Worm (Caenorhabditis elegans) whole organism, L2 larva: Measurements from ENCODE around the gene srh-272.

Source experiments
- F13H6.1 ChIP-seq: sonication (generic microtip); optimal IDR thresholded peaks from 2 replicates; lab custom pipeline; 2016; ENCODE audit warnings: missing genetic modification characterization, missing compliant biosample characterization
- Y55F3AM.14 ChIP-seq: fragments of 200-800 bp; sonication (Bioruptor generic); optimal IDR thresholded peaks from 2 replicates; lab custom pipeline; 2018; ENCODE audit warnings: mild to moderate bottlenecking, missing genetic modification characterization, missing compliant biosample characterization
- ZK546.5 ChIP-seq: sonication (generic microtip); optimal IDR thresholded peaks from 2 replicates; lab custom pipeline; 2017; ENCODE audit warnings: missing biosample characterization, missing genetic modification characterization
- alr-1 ChIP-seq: fragments of 150-350 bp; optimal IDR thresholded peaks from 2 replicates; lab custom pipeline; 2014; ENCODE audit warnings: missing biosample characterization, missing genetic modification characterization
- aly-2 ChIP-seq: fragments of 150-350 bp; optimal IDR thresholded peaks from 2 replicates; lab custom pipeline; 2014; ENCODE audit warnings: missing biosample characterization, missing genetic modification characterization
- blmp-1 ChIP-seq: sonication (generic microtip); optimal IDR thresholded peaks from 2 replicates; lab custom pipeline; 2017; ENCODE audit warnings: missing genetic modification characterization, mild to moderate bottlenecking, missing compliant biosample characterization, antibody characterized with exemption, moderate library complexity; ENCODE audit not compliant: insufficient read depth
- ceh-82 ChIP-seq: fragments of 150-350 bp; optimal IDR thresholded peaks from 2 replicates; lab custom pipeline; 2014; ENCODE audit warnings: missing biosample characterization, missing genetic modification characterization
- dmd-4 ChIP-seq: sonication (generic microtip); optimal IDR thresholded peaks from 2 replicates; lab custom pipeline; 2017; ENCODE audit warnings: missing biosample characterization, missing genetic modification characterization
- egl-27 ChIP-seq: sonication (generic microtip); optimal IDR thresholded peaks from 3 replicates; lab custom pipeline; 2017; ENCODE audit warnings: missing biosample characterization, missing genetic modification reagents, missing genetic modification characterization
- elt-3 ChIP-seq: sonication (generic microtip); optimal IDR thresholded peaks from 2 replicates; lab custom pipeline; 2017; ENCODE audit warnings: missing biosample characterization, missing genetic modification characterization
- gmeb-1 ChIP-seq: fragments of 150-350 bp; optimal IDR thresholded peaks from 2 replicates; lab custom pipeline; 2014; ENCODE audit warnings: missing biosample characterization, missing genetic modification characterization
- lin-11 ChIP-seq: fragments of 150-350 bp; sonication (generic microtip); optimal IDR thresholded peaks from 2 replicates; lab custom pipeline; 2014; ENCODE audit warnings: missing biosample characterization, missing genetic modification characterization, inconsistent platforms, mixed read lengths
- lin-13 ChIP-seq: fragments of 150-350 bp; optimal IDR thresholded peaks from 2 replicates; lab custom pipeline; 2014; ENCODE audit warnings: missing biosample characterization, missing genetic modification reagents, missing genetic modification characterization
- lsy-2 ChIP-seq, 2 experiments: fragments of 150-350 bp in 1 of 2; sonication (generic microtip) in 1 of 2; optimal IDR thresholded peaks; 2 replicates each; lab custom pipeline; 2014 to 2017; ENCODE audit warnings: missing biosample characterization in 2 of 2, missing genetic modification characterization in 2 of 2
- mab-5 ChIP-seq: fragments of 150-350 bp; optimal IDR thresholded peaks from 2 replicates; lab custom pipeline; 2014; ENCODE audit warnings: missing biosample characterization, missing genetic modification characterization
- mbf-1 ChIP-seq: sonication (generic microtip); optimal IDR thresholded peaks from 2 replicates; lab custom pipeline; 2017; ENCODE audit warnings: missing biosample characterization, missing genetic modification characterization
- mdl-1 ChIP-seq, 2 experiments: fragments of 150-350 bp in 1 of 2; sonication (generic microtip) in 1 of 2; optimal IDR thresholded peaks; 2 replicates each; lab custom pipeline; 2017; ENCODE audit warnings: missing biosample characterization in 2 of 2, missing genetic modification characterization in 2 of 2
- nhr-10 ChIP-seq: sonication (generic microtip); optimal IDR thresholded peaks from 2 replicates; lab custom pipeline; 2017; ENCODE audit warnings: missing biosample characterization, missing genetic modification characterization
- nhr-12 ChIP-seq: fragments of 150-350 bp; optimal IDR thresholded peaks from 2 replicates; lab custom pipeline; 2014; ENCODE audit warnings: missing biosample characterization, missing genetic modification characterization
- nhr-129 ChIP-seq: fragments of 150-350 bp; optimal IDR thresholded peaks from 2 replicates; lab custom pipeline; 2014; ENCODE audit warnings: missing biosample characterization, missing genetic modification characterization
- nhr-21 ChIP-seq: fragments of 150-350 bp; optimal IDR thresholded peaks from 2 replicates; lab custom pipeline; 2014; ENCODE audit warnings: missing biosample characterization, missing genetic modification characterization
- nhr-23 ChIP-seq: fragments of 150-350 bp; optimal IDR thresholded peaks from 2 replicates; lab custom pipeline; 2014; ENCODE audit warnings: missing biosample characterization, missing genetic modification reagents, missing genetic modification characterization
- nhr-237 ChIP-seq: fragments of 150-350 bp; optimal IDR thresholded peaks from 2 replicates; lab custom pipeline; 2014; ENCODE audit warnings: missing biosample characterization, missing genetic modification characterization
- nhr-25 ChIP-seq: fragments of 150-350 bp; sonication (generic microtip); optimal IDR thresholded peaks from 3 replicates; lab custom pipeline; 2014; ENCODE audit warnings: missing biosample characterization, missing genetic modification characterization
- nhr-77 ChIP-seq: fragments of 150-350 bp; optimal IDR thresholded peaks from 2 replicates; lab custom pipeline; 2014; ENCODE audit warnings: missing biosample characterization, missing genetic modification characterization
- peb-1 ChIP-seq: fragments of 150-350 bp; optimal IDR thresholded peaks from 2 replicates; lab custom pipeline; 2014; ENCODE audit warnings: missing biosample characterization, missing genetic modification characterization
- sem-4 ChIP-seq: fragments of 150-350 bp; optimal IDR thresholded peaks from 2 replicates; lab custom pipeline; 2014; ENCODE audit warnings: missing biosample characterization, missing genetic modification reagents, missing genetic modification characterization
- sma-3 ChIP-seq: sonication (generic microtip); optimal IDR thresholded peaks from 2 replicates; lab custom pipeline; 2016; ENCODE audit warnings: missing genetic modification reagents, missing genetic modification characterization, missing compliant biosample characterization
- unc-39 ChIP-seq: fragments of 150-350 bp; optimal IDR thresholded peaks from 2 replicates; lab custom pipeline; 2014; ENCODE audit warnings: missing biosample characterization, missing genetic modification characterization
- unc-55 ChIP-seq: fragments of 150-350 bp; sonication (generic microtip); optimal IDR thresholded peaks from 3 replicates; lab custom pipeline; 2014; ENCODE audit warnings: missing biosample characterization, missing genetic modification reagents, missing genetic modification characterization
- unc-62 ChIP-seq: fragments of 150-350 bp; optimal IDR thresholded peaks from 2 replicates; lab custom pipeline; 2014; ENCODE audit warnings: missing biosample characterization, missing genetic modification reagents, missing genetic modification characterization
- zag-1 ChIP-seq: fragments of 150-350 bp; optimal IDR thresholded peaks from 2 replicates; lab custom pipeline; 2014; ENCODE audit warnings: missing biosample characterization, missing genetic modification characterization
- ztf-1 ChIP-seq: fragments of 200-800 bp; sonication (Bioruptor generic); conservative IDR thresholded peaks from 2 replicates; pipeline ENCODE4 v1.3.6; 2022; ENCODE audit warnings: missing genetic modification characterization, missing compliant biosample characterization
- ztf-11 ChIP-seq: sonication (generic microtip); optimal IDR thresholded peaks from 2 replicates; lab custom pipeline; 2017; ENCODE audit warnings: missing biosample characterization, missing genetic modification characterization
- ztf-4 ChIP-seq: fragments of 150-350 bp; optimal IDR thresholded peaks from 2 replicates; lab custom pipeline; 2014; ENCODE audit warnings: missing biosample characterization, missing genetic modification characterization

Gene srh-272

DNA sequence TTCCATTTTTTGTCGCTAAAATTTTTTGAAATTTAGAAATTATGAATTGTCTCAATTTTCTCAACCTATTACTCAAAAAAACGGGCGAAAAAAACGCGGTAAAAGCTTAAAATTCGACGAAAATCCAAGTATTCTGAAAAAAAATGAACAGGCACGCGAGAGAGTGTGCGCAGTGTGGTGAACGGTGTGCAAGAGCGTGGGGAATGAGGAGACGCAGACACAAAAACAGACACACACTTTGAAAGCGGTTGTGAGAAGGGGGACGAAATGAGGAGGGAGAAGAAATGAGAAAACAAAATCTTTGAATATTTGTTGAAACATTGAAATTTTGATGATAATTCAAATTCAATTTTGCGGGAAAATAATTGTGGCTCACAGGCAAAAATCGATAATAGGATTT, 36.3 kb upstream of the srh-272 start, which contains the start of gene T03D3.5:
TSS of gene T03D3.5 (minus strand) at position 21 of the 400 bp plus-strand sequence.
- TF ChIP-seq unc-55: no peak
- no peak for TF ChIP-seq nhr-25 (tag; lab: Kevin White, UChicago)
- TF ChIP-seq Y55F3AM.14: no peak
- no peak for TF ChIP-seq nhr-237
- no peak for TF ChIP-seq nhr-23 (tag; lab: Kevin White, UChicago)
- TF ChIP-seq sma-3 (GFP tag; lab: Kevin White, UChicago): no peak
- TF ChIP-seq lsy-2 (tag; optimal IDR thresholded peaks at IDR 0.05; lab: Kevin White, UChicago): no peak
- TF ChIP-seq aly-2: no peak
- no peak for TF ChIP-seq ceh-82
- no peak for TF ChIP-seq nhr-12 (tag; lab: Kevin White, UChicago)
- TF ChIP-seq gmeb-1 (tag; lab: Kevin White, UChicago): no peak
- TF ChIP-seq mbf-1 (tag; lab: Kevin White, UChicago): no peak
- TF ChIP-seq nhr-129 (tag; lab: Kevin White, UChicago): no peak
- TF ChIP-seq nhr-10: no peak
- no peak for TF ChIP-seq ztf-1 (GFP tag; lab: Robert Waterston, UW)
- no peak for TF ChIP-seq ztf-11 (tag; lab: Kevin White, UChicago)
- TF ChIP-seq, all 48 proteins: peak for 0

DNA sequence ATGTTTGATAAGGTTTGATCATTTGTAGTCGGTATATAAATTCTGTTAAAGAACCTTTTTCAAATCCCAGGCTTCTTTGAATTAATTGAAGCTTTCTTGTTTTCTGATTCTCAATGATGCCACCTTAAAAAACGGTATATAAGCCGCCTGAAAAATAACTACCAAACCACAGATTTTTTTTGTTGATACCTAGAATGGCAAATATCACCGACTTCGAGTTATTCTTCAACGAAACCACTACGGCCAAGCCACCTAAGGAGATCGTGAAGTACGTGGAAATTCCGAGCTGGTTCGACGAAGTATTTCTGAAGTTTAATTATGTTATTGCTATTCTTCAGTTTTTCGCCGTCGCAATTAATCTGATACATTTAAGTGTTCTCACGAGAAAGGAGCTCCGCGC, 32.3 kb upstream of the srh-272 start, which contains the start of gene srw-2:
TSS of gene srw-2 (plus strand) at position 62 of the 400 bp plus-strand sequence.
- TF ChIP-seq lin-11 (tag; lab: Kevin White, UChicago) (no peak), sem-4 (tag; lab: Kevin White, UChicago) (no peak), mbf-1 (tag; lab: Kevin White, UChicago) (no peak), dmd-4 (tag; lab: Kevin White, UChicago) (no peak), unc-62 (GFP tag; lab: Kevin White, UChicago) (no peak), unc-55 (no peak), ztf-4 (tag; lab: Kevin White, UChicago) (no peak), nhr-21 (tag; lab: Kevin White, UChicago) (no peak), nhr-77 (no peak), mab-5 (no peak), unc-39 (tag; lab: Kevin White, UChicago) (no peak), mdl-1 (tag; optimal IDR thresholded peaks at IDR 0.05; lab: Kevin White, UChicago) (no peak), nhr-10 (no peak), nhr-12 (tag; lab: Kevin White, UChicago) (no peak), blmp-1 (tag; lab: Kevin White, UChicago) (no peak), alr-1 (tag; lab: Kevin White, UChicago) (no peak), peb-1 (tag; lab: Kevin White, UChicago) (no peak), ztf-11 (tag; lab: Kevin White, UChicago) (no peak)

DNA sequence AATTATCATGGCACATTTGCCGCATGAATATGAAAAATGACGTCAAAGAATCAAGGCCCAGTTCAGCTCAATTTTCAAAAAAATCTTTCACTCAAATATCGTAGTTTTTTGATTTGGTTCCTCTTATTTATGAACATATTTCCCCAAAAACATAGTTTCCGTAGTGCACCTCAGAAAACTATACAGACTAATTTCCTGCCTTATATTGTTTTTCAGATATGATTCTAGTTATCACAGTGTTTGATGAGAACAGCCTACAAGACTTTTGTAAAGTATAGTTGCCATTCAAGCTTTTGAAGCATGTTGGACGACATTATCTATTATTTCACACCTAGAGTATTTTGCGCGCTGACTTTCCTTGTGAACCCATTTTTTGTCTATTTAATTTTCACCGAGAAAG, 30.5 kb upstream of the srh-272 start, which contains the start of gene srj-50:
TSS of gene srj-50 (plus strand) at position 301 of the 400 bp plus-strand sequence.
- no peak for TF ChIP-seq Y55F3AM.14
- no peak for TF ChIP-seq ZK546.5 (tag; lab: Kevin White, UChicago)
- TF ChIP-seq F13H6.1 (tag; lab: Kevin White, UChicago): no peak
- TF ChIP-seq nhr-129 (tag; lab: Kevin White, UChicago): no peak
- no peak for TF ChIP-seq egl-27 (tag; lab: Kevin White, UChicago)
- no peak for TF ChIP-seq unc-62 (GFP tag; lab: Kevin White, UChicago)
- no peak for TF ChIP-seq ztf-4 (tag; lab: Kevin White, UChicago)
- TF ChIP-seq zag-1 (tag; lab: Kevin White, UChicago): no peak
- TF ChIP-seq ztf-11 (tag; lab: Kevin White, UChicago): no peak
- no peak for TF ChIP-seq gmeb-1 (tag; lab: Kevin White, UChicago)
- no peak for TF ChIP-seq elt-3 (tag; lab: Kevin White, UChicago)
- no peak for TF ChIP-seq lsy-2 (tag; optimal IDR thresholded peaks at IDR 0.05; lab: Kevin White, UChicago)
- TF ChIP-seq nhr-23 (tag; lab: Kevin White, UChicago): no peak
- TF ChIP-seq, all 48 proteins: peak for 0

DNA sequence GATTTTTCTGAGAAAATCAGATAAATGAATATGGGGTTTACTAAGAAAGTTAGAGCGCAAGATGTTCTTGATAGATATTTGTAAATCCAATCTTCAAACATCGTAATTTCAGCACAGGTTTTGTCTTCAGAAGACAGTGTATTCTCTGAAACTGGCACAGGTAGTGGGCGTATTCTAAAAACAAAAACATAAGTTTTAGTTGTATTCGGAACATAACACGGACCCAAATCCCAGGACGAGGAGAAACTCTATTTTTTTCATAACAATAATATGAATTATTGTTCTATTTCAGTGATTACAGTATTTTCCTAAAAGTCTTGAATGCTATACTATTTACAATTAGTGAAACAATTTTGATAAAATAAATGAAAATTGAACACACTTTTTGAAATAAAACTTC, 26.6 kb upstream of the srh-272 start, which contains the start of gene srj-45:
TSS of gene srj-45 (minus strand) at position 101 of the 400 bp plus-strand sequence.
- no peak for TF ChIP-seq sma-3 (GFP tag; lab: Kevin White, UChicago)
- no peak for TF ChIP-seq lin-13 (GFP tag; lab: Kevin White, UChicago)
- TF ChIP-seq, all 48 proteins: peak for 0
